Fruit fly (Drosophila melanogaster): ENCODE data around the gene IntS11.

IntS11 gene

dm6 chr3R:29787891-29788549 is 42.9 kb downstream of the IntS11 start:
- TF ChIP-seq ac (GFP tag; optimal IDR thresholded peaks at IDR 0.05) (no peak), CG9727 (GFP tag; optimal IDR thresholded peaks at IDR 0.05) (no peak), CG3281 (GFP tag; optimal IDR thresholded peaks at IDR 0.05) (no peak), Sox102F (GFP tag; optimal IDR thresholded peaks at IDR 0.05) (peak; percentile 18), cg (GFP tag; optimal IDR thresholded peaks at IDR 0.05) (peak; percentile 33), Hmr (GFP tag; optimal IDR thresholded peaks at IDR 0.05) (no peak), ewg (GFP tag; optimal IDR thresholded peaks at IDR 0.05) (no peak), Awh (GFP tag; IDR thresholded peaks at IDR 0.05) (peak; percentile 73; the same call in 1 of the 2 replicates), tx (GFP tag; optimal IDR thresholded peaks at IDR 0.05) (no peak), gt (GFP tag; IDR thresholded peaks at IDR 0.05) (no peak), CG6654 (GFP tag; optimal IDR thresholded peaks at IDR 0.05) (no peak), vvl (GFP tag; IDR thresholded peaks at IDR 0.05) (peak; percentile 8; the same call in 1 of the 2 replicates), sug (tag; optimal IDR thresholded peaks at IDR 0.05) (peak; percentile 77), CG3726 (GFP tag; IDR thresholded peaks at IDR 0.05) (no peak), CG9932 (GFP tag; IDR thresholded peaks at IDR 0.05) (peak; percentile 35; the same call in 1 of the 2 replicates), ap (GFP tag; IDR thresholded peaks at IDR 0.05) (no peak), Atf6 (GFP tag; IDR thresholded peaks at IDR 0.05) (no peak), ATbp (GFP tag; optimal IDR thresholded peaks at IDR 0.05) (peak; percentile 29), Sry-δ (GFP tag; optimal IDR thresholded peaks at IDR 0.05) (no peak), sob (GFP tag; IDR thresholded peaks at IDR 0.05) (0 out of 2 replicates have a peak, but pooled peaks have one; percentile 10), CG15269 (tag; optimal IDR thresholded peaks at IDR 0.05) (peak; percentile 11), mirr (GFP tag; optimal IDR thresholded peaks at IDR 0.05) (peak; percentile 25), HLHmδ (GFP tag; optimal IDR thresholded peaks at IDR 0.05) (no peak), Rfx (GFP tag; IDR thresholded peaks at IDR 0.05) (no peak), sd (tag; optimal IDR thresholded peaks at IDR 0.05) (peak; percentile 16), Side (GFP tag; optimal IDR thresholded peaks at IDR 0.05) (no peak), Hmx (GFP tag; optimal IDR thresholded peaks at IDR 0.05) (no peak), kah (GFP tag; optimal IDR thresholded peaks at IDR 0.05) (peak; percentile 12), Med (GFP tag) (peak; percentile 55), CG31388 (GFP tag; optimal IDR thresholded peaks at IDR 0.05) (no peak), otp (GFP tag; IDR thresholded peaks at IDR 0.05) (0 out of 3 replicates have a peak, but pooled peaks have one; percentile 16)

- TF ChIP-seq CG18476 (GFP tag; optimal IDR thresholded peaks at IDR 0.05) (no peak), NC2α (GFP tag; optimal IDR thresholded peaks at IDR 0.05) (no peak), nerfin-1 (tag; optimal IDR thresholded peaks at IDR 0.05) (no peak), H2.0 (GFP tag; IDR thresholded peaks at IDR 0.05) (no peak), vvl (GFP tag; IDR thresholded peaks at IDR 0.05) (0 out of 2 replicates have a peak, but pooled peaks have one; percentile 30), CG7357 (GFP tag; IDR thresholded peaks at IDR 0.05) (0 out of 3 replicates have a peak, but pooled peaks have one; percentile 10), oc (tag; optimal IDR thresholded peaks at IDR 0.05) (no peak), CG10209 (GFP tag; optimal IDR thresholded peaks at IDR 0.05) (no peak), CG11696 (GFP tag; IDR thresholded peaks at IDR 0.05) (0 out of 2 replicates have a peak, but pooled peaks have one; percentile 25), CG1529 (GFP tag; optimal IDR thresholded peaks at IDR 0.05) (no peak), slou (GFP tag; optimal IDR thresholded peaks at IDR 0.05) (no peak), CG13424 (tag; optimal IDR thresholded peaks at IDR 0.05) (no peak), sr (GFP tag; IDR thresholded peaks at IDR 0.05) (peak; percentile 90), yki (optimal IDR thresholded peaks at IDR 0.05) (no peak), Pdp1 (GFP tag; optimal IDR thresholded peaks at IDR 0.05) (peak in 1 of 2 experiments; percentile 49)
Measured at dm6 chr3R:29790183-29790582, 45.0 kb downstream of the IntS11 start.

Measured in whole organism, embryonic.